Worm (Caenorhabditis elegans) whole organism, L3 larva: ENCODE results near the gene ssl-1.
A peak's percentile ranks its signal among the peaks of the same experiment; 100 is the strongest.

Source experiments
- R02D3.7 ChIP-seq: fragments of 150-350 bp; optimal IDR thresholded peaks from 2 replicates; lab custom pipeline; 2014; ENCODE audit warnings: missing biosample characterization, missing genetic modification characterization
- ama-1 ChIP-seq: fragments of 150-350 bp; optimal IDR thresholded peaks from 2 replicates; lab custom pipeline; 2018
- ceh-28 ChIP-seq: fragments of 150-350 bp; optimal IDR thresholded peaks from 2 replicates; lab custom pipeline; 2014; ENCODE audit warnings: missing biosample characterization, missing genetic modification reagents, missing genetic modification characterization
- elt-1 ChIP-seq: fragments of 150-350 bp; optimal IDR thresholded peaks from 2 replicates; lab custom pipeline; 2014; ENCODE audit warnings: missing biosample characterization, missing genetic modification characterization
- elt-2 ChIP-seq: sonication (generic microtip); optimal IDR thresholded peaks from 2 replicates; lab custom pipeline; 2016; ENCODE audit warnings: missing genetic modification reagents, mild to moderate bottlenecking, missing genetic modification characterization, missing compliant biosample characterization
- elt-3 ChIP-seq, 3 experiments: fragments of 150-350 bp in 1 of 3; sonication (generic microtip) in 2 of 3; optimal IDR thresholded peaks; 2 replicates in 2 of 3; 4 replicates in 1 of 3; lab custom pipeline; 2014 to 2017; ENCODE audit warnings: missing biosample characterization in 3 of 3, missing genetic modification characterization in 3 of 3
- eor-1 ChIP-seq, 2 experiments: fragments of 150-350 bp; optimal IDR thresholded peaks; 2 replicates each; lab custom pipeline; 2014 to 2018; ENCODE audit warnings: missing biosample characterization in 2 of 2, missing genetic modification characterization in 2 of 2
- fkh-2 ChIP-seq: fragments of 150-350 bp; optimal IDR thresholded peaks from 2 replicates; lab custom pipeline; 2014; ENCODE audit warnings: missing biosample characterization, missing genetic modification reagents, missing genetic modification characterization
- hmg-11 ChIP-seq: sonication (generic microtip); optimal IDR thresholded peaks from 2 replicates; lab custom pipeline; 2016; ENCODE audit warnings: missing genetic modification characterization, missing compliant biosample characterization
- lin-15B ChIP-seq: fragments of 150-350 bp; optimal IDR thresholded peaks from 2 replicates; lab custom pipeline; 2014; ENCODE audit warnings: missing biosample characterization, missing genetic modification characterization
- mml-1 ChIP-seq: fragments of 150-350 bp; sonication (generic microtip); optimal IDR thresholded peaks from 3 replicates; lab custom pipeline; 2014; ENCODE audit warnings: missing biosample characterization, missing genetic modification characterization
- nfya-1 ChIP-seq: sonication (generic microtip); optimal IDR thresholded peaks from 2 replicates; lab custom pipeline; 2017; ENCODE audit warnings: missing genetic modification characterization, mild to moderate bottlenecking, missing compliant biosample characterization, antibody characterized with exemption, moderate library complexity; ENCODE audit not compliant: insufficient read depth
- nhr-11 ChIP-seq: fragments of 150-350 bp; optimal IDR thresholded peaks from 2 replicates; lab custom pipeline; 2014; ENCODE audit warnings: missing biosample characterization, missing genetic modification characterization
- nhr-23 ChIP-seq: fragments of 150-350 bp; optimal IDR thresholded peaks from 2 replicates; lab custom pipeline; 2014; ENCODE audit warnings: missing biosample characterization, missing genetic modification reagents, missing genetic modification characterization
- nhr-237 ChIP-seq: fragments of 150-350 bp; optimal IDR thresholded peaks from 2 replicates; lab custom pipeline; 2014; ENCODE audit warnings: missing biosample characterization, missing genetic modification characterization
- nhr-25 ChIP-seq: sonication (generic microtip); optimal IDR thresholded peaks from 2 replicates; lab custom pipeline; 2017; ENCODE audit warnings: missing biosample characterization, missing genetic modification characterization
- nhr-28 ChIP-seq: fragments of 150-350 bp; optimal IDR thresholded peaks from 2 replicates; lab custom pipeline; 2014; ENCODE audit warnings: missing biosample characterization, missing genetic modification characterization
- nhr-43 ChIP-seq: sonication (generic microtip); optimal IDR thresholded peaks from 2 replicates; lab custom pipeline; 2016; ENCODE audit warnings: mild to moderate bottlenecking, missing genetic modification characterization, missing compliant biosample characterization; ENCODE audit not compliant: poor library complexity, severe bottlenecking
- nhr-67 ChIP-seq: fragments of 150-350 bp; optimal IDR thresholded peaks from 2 replicates; lab custom pipeline; 2014; ENCODE audit warnings: missing biosample characterization, missing genetic modification characterization
- nhr-76 ChIP-seq: fragments of 150-350 bp; sonication (generic microtip); optimal IDR thresholded peaks from 5 replicates; lab custom pipeline; 2014; ENCODE audit warnings: missing biosample characterization, missing genetic modification characterization
- pha-4 ChIP-seq: fragments of 150-350 bp; optimal IDR thresholded peaks from 2 replicates; lab custom pipeline; 2014; ENCODE audit warnings: missing biosample characterization, missing genetic modification reagents, missing genetic modification characterization
- unc-62 ChIP-seq: fragments of 150-350 bp; sonication (generic microtip); optimal IDR thresholded peaks from 4 replicates; lab custom pipeline; 2014; ENCODE audit warnings: missing biosample characterization, missing genetic modification reagents, missing genetic modification characterization
- zag-1 ChIP-seq: fragments of 150-350 bp; optimal IDR thresholded peaks from 2 replicates; lab custom pipeline; 2014; ENCODE audit warnings: missing biosample characterization, missing genetic modification characterization

Gene ssl-1

ce11 chrIII:12714266-12714665 is at the start of gene ssl-1:
Gene ssl-1 (plus strand): TSS chrIII:12714566.
- TF ChIP-seq nhr-67 (tag; lab: Kevin White, UChicago) (no peak), pha-4 (tag; lab: Kevin White, UChicago) (no peak)

- TF ChIP-seq nfya-1 (tag; lab: Kevin White, UChicago) (peak; percentile 25), nhr-23 (peak; percentile 44), nhr-25 (peak; percentile 45), pha-4 (tag; lab: Kevin White, UChicago) (peak; percentile 40), lin-15B (tag; lab: Kevin White, UChicago) (peak; percentile 23)
Observed at ce11 chrIII:12665500-12665907, 48.9 kb upstream of the ssl-1 start.

ce11 chrIII:12668821-12669220 is 45.5 kb upstream of the ssl-1 start:
- TF ChIP-seq hmg-11 (tag; lab: Kevin White, UChicago) = no peak
- no peak for TF ChIP-seq zag-1 (tag; lab: Kevin White, UChicago)
- TF ChIP-seq nhr-43 (tag; lab: Kevin White, UChicago) = no peak
- no peak for TF ChIP-seq nhr-28 (tag; lab: Kevin White, UChicago)
- no peak for TF ChIP-seq ceh-28 (tag; lab: Kevin White, UChicago)
- no peak for TF ChIP-seq elt-3 (tag; optimal IDR thresholded peaks at IDR 0.05; lab: Kevin White, UChicago)
- TF ChIP-seq fkh-2 = no peak
- no peak for TF ChIP-seq nhr-237 (tag; lab: Kevin White, UChicago)
- no peak for TF ChIP-seq mml-1 (tag; lab: Kevin White, UChicago)
- no peak for TF ChIP-seq pha-4 (tag; lab: Kevin White, UChicago)
- no peak for TF ChIP-seq nhr-11 (tag; lab: Kevin White, UChicago)
- TF ChIP-seq, all 47 proteins: peak for 0

ce11 chrIII:12673382-12673970 is 40.9 kb upstream of the ssl-1 start, which contains the start of the genes taf-7.2 and elpc-2:
Gene taf-7.2 (minus strand): TSS chrIII:12673423.
Gene elpc-2 (plus strand): TSS chrIII:12673677.
- TF ChIP-seq nfya-1 (tag; lab: Kevin White, UChicago) (peak; percentile 62), pha-4 (tag; lab: Kevin White, UChicago) (peak; percentile 52), lin-15B (tag; lab: Kevin White, UChicago) (peak; percentile 61), R02D3.7 (no peak), hmg-11 (tag; lab: Kevin White, UChicago) (peak; percentile 61)

ce11 chrIII:12680266-12680665 is 34.1 kb upstream of the ssl-1 start:
- TF ChIP-seq lin-15B (tag; lab: Kevin White, UChicago) = no peak
- TF ChIP-seq nfya-1 (tag; lab: Kevin White, UChicago) = peak; percentile 86

- no peak for TF ChIP-seq unc-62 (GFP tag; lab: Kevin White, UChicago)
- TF ChIP-seq ama-1 (lab: Kevin White, UChicago) = peak; percentile 41
- no peak for TF ChIP-seq nhr-25
- TF ChIP-seq nfya-1 (tag; lab: Kevin White, UChicago) = peak; percentile 98
- TF ChIP-seq, all 47 proteins: peak for 2
Observed at ce11 chrIII:12685372-12686298, 28.7 kb upstream of the ssl-1 start.

- TF ChIP-seq ama-1 (lab: Kevin White, UChicago) = no peak
- no peak for TF ChIP-seq nhr-76 (tag; lab: Kevin White, UChicago)
- TF ChIP-seq eor-1 (tag; optimal IDR thresholded peaks at IDR 0.05; lab: Kevin White, UChicago) = no peak
- TF ChIP-seq elt-2 = no peak
- TF ChIP-seq lin-15B (tag; lab: Kevin White, UChicago) = no peak
- TF ChIP-seq fkh-2 = no peak
- TF ChIP-seq elt-1 = no peak
- TF ChIP-seq nhr-237 (tag; lab: Kevin White, UChicago) = no peak
Observed at ce11 chrIII:12686457-12687250, 27.7 kb upstream of the ssl-1 start.
